Fruit fly (Drosophila melanogaster) whole organism, embryonic: ENCODE measurements around the gene CG10383.

Experiments
- Atf6 ChIP-seq: fragments of 200-800 bp; sonication (Bioruptor generic); IDR thresholded peaks from 2 replicates; pipeline ENCODE4 v1.3.6; 2022; ENCODE audit warnings: missing biosample characterization, missing genetic modification characterization
- Bdp1 ChIP-seq: fragments of 200-800 bp; sonication (Bioruptor generic); optimal IDR thresholded peaks from 3 replicates; lab custom pipeline; 2016; ENCODE audit warnings: missing biosample characterization, missing genetic modification characterization
- BtbVII ChIP-seq: fragments of 200-800 bp; sonication (Bioruptor generic); optimal IDR thresholded peaks from 3 replicates; lab custom pipeline; 2017; ENCODE audit warnings: missing biosample characterization, mild to moderate bottlenecking, missing genetic modification characterization
- CG10979 ChIP-seq: fragments of 200-800 bp; sonication (Bioruptor generic); optimal IDR thresholded peaks from 2 replicates; lab custom pipeline; 2018; ENCODE audit warnings: missing biosample characterization, mild to moderate bottlenecking, missing genetic modification characterization, moderate library complexity
- CG11696 ChIP-seq: fragments of 200-800 bp; sonication (Bioruptor generic); IDR thresholded peaks from 2 replicates; pipeline ENCODE4 v1.3.6; 2022; ENCODE audit warnings: missing biosample characterization, missing genetic modification characterization
- CG12769 ChIP-seq: fragments of 200-800 bp; sonication (Bioruptor generic); optimal IDR thresholded peaks from 2 replicates; lab custom pipeline; 2019; ENCODE audit warnings: missing biosample characterization, mild to moderate bottlenecking, missing genetic modification characterization, moderate library complexity
- CG1603 ChIP-seq: fragments of 200-800 bp; sonication (Bioruptor generic); optimal IDR thresholded peaks from 2 replicates; lab custom pipeline; 2019; ENCODE audit warnings: missing biosample characterization, mild to moderate bottlenecking, missing genetic modification characterization, moderate library complexity
- CG17829 ChIP-seq: fragments of 200-800 bp; optimal IDR thresholded peaks from 2 replicates; lab custom pipeline; 2019; ENCODE audit warnings: missing biosample characterization, mild to moderate bottlenecking, missing genetic modification characterization, moderate library complexity
- CG1832 ChIP-seq: fragments of 200-800 bp; sonication (Bioruptor generic); optimal IDR thresholded peaks from 2 replicates; lab custom pipeline; 2017; ENCODE audit warnings: missing biosample characterization, mild to moderate bottlenecking, missing genetic modification characterization, inconsistent platforms
- CG2202 ChIP-seq: fragments of 200-800 bp; sonication (Bioruptor generic); optimal IDR thresholded peaks from 2 replicates; lab custom pipeline; 2018; ENCODE audit warnings: missing biosample characterization, mild to moderate bottlenecking, missing genetic modification characterization
- CG31224 ChIP-seq: fragments of 200-800 bp; sonication (Bioruptor generic); IDR thresholded peaks from 2 replicates; pipeline ENCODE4 v1.3.6; 2022; ENCODE audit warnings: missing biosample characterization, missing genetic modification characterization
- CG32772 ChIP-seq: fragments of 200-800 bp; sonication (Bioruptor generic); IDR thresholded peaks from 2 replicates; pipeline ENCODE4 v1.3.6; 2022; ENCODE audit warnings: missing biosample characterization, missing genetic modification characterization
- CG33213 ChIP-seq: fragments of 200-800 bp; sonication (Bioruptor generic); optimal IDR thresholded peaks from 3 replicates; lab custom pipeline; 2016; ENCODE audit warnings: missing biosample characterization, missing genetic modification characterization
- CG3407 ChIP-seq: fragments of 200-800 bp; sonication (Bioruptor generic); optimal IDR thresholded peaks from 2 replicates; lab custom pipeline; 2018; ENCODE audit warnings: missing biosample characterization, mild to moderate bottlenecking, missing genetic modification characterization
- CG3726 ChIP-seq: fragments of 200-800 bp; sonication (Bioruptor generic); IDR thresholded peaks from 3 replicates; pipeline ENCODE4, ENCODE4 v1.3.6; 2022; ENCODE audit warnings: missing biosample characterization, missing genetic modification characterization
- CG4730 ChIP-seq: fragments of 200-800 bp; sonication (Bioruptor generic); IDR thresholded peaks from 2 replicates; pipeline ENCODE4 v1.3.6; 2022; ENCODE audit warnings: missing biosample characterization, missing genetic modification characterization
- CG6654 ChIP-seq: fragments of 200-800 bp; sonication (Bioruptor generic); optimal IDR thresholded peaks from 2 replicates; lab custom pipeline; 2017; ENCODE audit warnings: missing biosample characterization, mild to moderate bottlenecking, missing genetic modification characterization
- CG7963 ChIP-seq: fragments of 200-800 bp; sonication (Bioruptor generic); IDR thresholded peaks from 3 replicates; pipeline ENCODE4 v1.3.6; 2022; ENCODE audit warnings: missing biosample characterization, missing genetic modification characterization; ENCODE audit not compliant: partially characterized antibody
- CG8388 ChIP-seq: fragments of 200-800 bp; sonication (Bioruptor generic); optimal IDR thresholded peaks from 2 replicates; lab custom pipeline; 2019; ENCODE audit warnings: missing biosample characterization, mild to moderate bottlenecking, missing genetic modification characterization, moderate library complexity
- CG9932 ChIP-seq: fragments of 200-800 bp; sonication (Bioruptor generic); IDR thresholded peaks from 2 replicates; pipeline ENCODE4 v1.3.6; 2022; ENCODE audit warnings: missing biosample characterization, missing genetic modification characterization
- Dp ChIP-seq: fragments of 200-800 bp; sonication (Bioruptor generic); optimal IDR thresholded peaks from 2 replicates; lab custom pipeline; 2018; ENCODE audit warnings: missing biosample characterization, mild to moderate bottlenecking, missing genetic modification characterization, moderate library complexity
- HLH3B ChIP-seq: fragments of 200-800 bp; sonication (Bioruptor generic); IDR thresholded peaks from 2 replicates; pipeline ENCODE4 v1.3.6; 2022; ENCODE audit warnings: missing biosample characterization, missing genetic modification characterization
- Hey ChIP-seq: fragments of 200-800 bp; sonication (Bioruptor generic); optimal IDR thresholded peaks from 3 replicates; lab custom pipeline; 2018; ENCODE audit warnings: missing biosample characterization, mild to moderate bottlenecking, missing genetic modification characterization
- HmgZ ChIP-seq: fragments of 200-800 bp; sonication (Bioruptor generic); optimal IDR thresholded peaks from 2 replicates; lab custom pipeline; 2018; ENCODE audit warnings: missing biosample characterization, mild to moderate bottlenecking, missing genetic modification characterization
- Hr78 ChIP-seq, 2 experiments: fragments of 200-800 bp in 1 of 2; fragments of >200 bp in 1 of 2; sonication (Bioruptor generic) in 1 of 2; optimal IDR thresholded peaks; 2 replicates each; lab custom pipeline; 2017 to 2019; ENCODE audit warnings: missing biosample characterization in 2 of 2, missing genetic modification characterization in 2 of 2, mild to moderate bottlenecking in 1 of 2, moderate library complexity in 1 of 2
- Lpt ChIP-seq: fragments of >200 bp; optimal IDR thresholded peaks from 2 replicates; lab custom pipeline; 2018; ENCODE audit warnings: missing biosample characterization, missing genetic modification characterization
- MTF-1 ChIP-seq: fragments of 200-800 bp; sonication (Bioruptor generic); optimal IDR thresholded peaks from 2 replicates; lab custom pipeline; 2018; ENCODE audit warnings: missing biosample characterization, mild to moderate bottlenecking, missing genetic modification characterization, borderline replicate concordance
- Pdp1 ChIP-seq, 2 experiments: fragments of 200-800 bp; sonication (Bioruptor generic); optimal IDR thresholded peaks; 3 replicates each; lab custom pipeline; 2016; ENCODE audit warnings: missing biosample characterization in 2 of 2, missing genetic modification characterization in 2 of 2, mild to moderate bottlenecking in 1 of 2, moderate library complexity in 1 of 2
- Rx ChIP-seq: fragments of 200-800 bp; sonication (Bioruptor generic); IDR thresholded peaks from 2 replicates; pipeline ENCODE4 v1.3.6; 2022; ENCODE audit warnings: missing biosample characterization, missing genetic modification characterization
- Scr ChIP-seq: fragments of 200-800 bp; sonication (Bioruptor generic); IDR thresholded peaks from 2 replicates; pipeline ENCODE4 v1.3.6; 2022; ENCODE audit warnings: missing biosample characterization, missing genetic modification characterization; ENCODE audit not compliant: partially characterized antibody
- Trl ChIP-seq, 3 experiments: fragments of >200 bp in 2 of 3; fragments of 200-800 bp in 1 of 3; sonication (Bioruptor generic) in 1 of 3; optimal IDR thresholded peaks; 2 replicates in 1 of 3; 3 replicates in 2 of 3; lab custom pipeline; 2016 to 2017; ENCODE audit warnings: missing biosample characterization in 1 of 3, missing genetic modification characterization in 1 of 3
- abd-A ChIP-seq: fragments of 200-800 bp; sonication (Bioruptor generic); optimal IDR thresholded peaks from 3 replicates; lab custom pipeline; 2019; ENCODE audit warnings: missing biosample characterization, mild to moderate bottlenecking, missing genetic modification characterization, moderate library complexity
- corto ChIP-seq: fragments of 200-800 bp; sonication (Bioruptor generic); optimal IDR thresholded peaks from 2 replicates; lab custom pipeline; 2016; ENCODE audit warnings: missing biosample characterization, mild to moderate bottlenecking, missing genetic modification characterization, moderate library complexity
- crp ChIP-seq, 2 experiments: fragments of 200-800 bp; sonication (Bioruptor generic); optimal IDR thresholded peaks; 2 replicates in 1 of 2; 3 replicates in 1 of 2; lab custom pipeline; 2017; ENCODE audit warnings: missing biosample characterization in 2 of 2, missing genetic modification characterization in 2 of 2, mild to moderate bottlenecking in 1 of 2, moderate library complexity in 1 of 2
- danr ChIP-seq: fragments of 200-800 bp; sonication (Bioruptor generic); IDR thresholded peaks from 2 replicates; pipeline ENCODE4 v1.3.6; 2022; ENCODE audit warnings: missing biosample characterization, missing genetic modification characterization
- dimm ChIP-seq: fragments of 200-800 bp; sonication (Bioruptor generic); IDR thresholded peaks from 2 replicates; pipeline ENCODE4 v1.3.6; 2022; ENCODE audit warnings: missing biosample characterization, missing genetic modification characterization
- ems ChIP-seq: fragments of 200-800 bp; sonication (Bioruptor generic); optimal IDR thresholded peaks from 3 replicates; lab custom pipeline; 2016; ENCODE audit warnings: missing biosample characterization, missing genetic modification characterization
- eve ChIP-seq, 2 experiments: fragments of >200 bp; optimal IDR thresholded peaks; 2 replicates each; lab custom pipeline; 2017; ENCODE audit warnings: missing biosample characterization in 2 of 2, missing genetic modification characterization in 2 of 2
- gro ChIP-seq: fragments of 200-800 bp; sonication (Bioruptor generic); optimal IDR thresholded peaks from 2 replicates; lab custom pipeline; 2016; ENCODE audit warnings: missing biosample characterization, missing genetic modification characterization
- inv ChIP-seq: fragments of 200-800 bp; sonication (Bioruptor generic); IDR thresholded peaks from 2 replicates; pipeline ENCODE4 v1.3.6; 2022; ENCODE audit warnings: missing biosample characterization, missing genetic modification characterization; ENCODE audit not compliant: partially characterized antibody
- ken ChIP-seq: fragments of 200-800 bp; sonication (Bioruptor generic); IDR thresholded peaks from 3 replicates; pipeline ENCODE4 v1.3.6; 2022; ENCODE audit warnings: missing biosample characterization, missing genetic modification characterization
- nau ChIP-seq: fragments of 200-800 bp; sonication (Bioruptor generic); optimal IDR thresholded peaks from 3 replicates; lab custom pipeline; 2017; ENCODE audit warnings: missing biosample characterization, mild to moderate bottlenecking, missing genetic modification characterization, missing genetic modification reagents
- psq ChIP-seq: fragments of 200-800 bp; sonication (Bioruptor generic); optimal IDR thresholded peaks from 2 replicates; lab custom pipeline; 2017; ENCODE audit warnings: missing biosample characterization, missing genetic modification characterization
- ranshi ChIP-seq: fragments of 200-800 bp; sonication (Bioruptor generic); IDR thresholded peaks from 2 replicates; pipeline ENCODE4 v1.3.6; 2022; ENCODE audit warnings: missing biosample characterization, missing genetic modification characterization
- ro ChIP-seq: fragments of 200-800 bp; sonication (Bioruptor generic); IDR thresholded peaks from 2 replicates; pipeline ENCODE4 v1.3.6; 2022; ENCODE audit warnings: missing biosample characterization, missing genetic modification characterization
- sima ChIP-seq: fragments of 200-800 bp; sonication (Bioruptor generic); optimal IDR thresholded peaks from 2 replicates; lab custom pipeline; 2016; ENCODE audit warnings: missing biosample characterization, missing genetic modification characterization
- slbo ChIP-seq: fragments of 200-800 bp; sonication (Bioruptor generic); IDR thresholded peaks from 2 replicates; pipeline ENCODE4 v1.3.6; 2022; ENCODE audit warnings: missing biosample characterization, missing genetic modification characterization
- sqz ChIP-seq: fragments of 200-800 bp; sonication (Bioruptor generic); optimal IDR thresholded peaks from 3 replicates; lab custom pipeline; 2018; ENCODE audit warnings: missing biosample characterization, mild to moderate bottlenecking, missing genetic modification characterization
- ttk ChIP-seq: fragments of 200-800 bp; sonication (Bioruptor generic); IDR thresholded peaks from 2 replicates; pipeline ENCODE4 v2.1.2; 2022; ENCODE audit warnings: missing biosample characterization, missing genetic modification characterization
- zfh2 ChIP-seq: fragments of 200-800 bp; sonication (Bioruptor generic); optimal IDR thresholded peaks from 2 replicates; lab custom pipeline; 2016; ENCODE audit warnings: missing biosample characterization, missing genetic modification characterization

CG10383 gene

dm6 chr2L:18717365-18718011 is 22.1 kb upstream of the CG10383 start (continued):
- TF ChIP-seq CG1603 (tag; lab: Kevin White, UChicago): peak; percentile 17
- no peak for TF ChIP-seq CG32772 (GFP tag; lab: Robert Waterston, UW)
- peak; percentile 33 for TF ChIP-seq CG10979 (tag; lab: Kevin White, UChicago)
- TF ChIP-seq CG11696: no peak
- no peak for TF ChIP-seq ems (GFP tag; lab: Kevin White, UChicago)
- no peak for TF ChIP-seq psq (GFP tag; lab: Kevin White, UChicago)
- no peak for TF ChIP-seq corto (GFP tag; lab: Kevin White, UChicago)
- TF ChIP-seq Hr78 (GFP tag; optimal IDR thresholded peaks at IDR 0.05; lab: Kevin White, UChicago): no peak
- TF ChIP-seq ro (GFP tag; lab: Robert Waterston, UW): no peak
- no peak for TF ChIP-seq CG9932 (GFP tag; lab: Robert Waterston, UW)
- no peak for TF ChIP-seq dimm (GFP tag; lab: Robert Waterston, UW)
- TF ChIP-seq Trl (optimal IDR thresholded peaks at IDR 0.05; lab: Kevin White, UChicago): no peak
- no peak for TF ChIP-seq Trl (GFP tag; optimal IDR thresholded peaks at IDR 0.05; lab: Kevin White, UChicago)
- no peak for TF ChIP-seq CG8388 (GFP tag; lab: Kevin White, UChicago)
- TF ChIP-seq Hey: no peak
- TF ChIP-seq CG12769: no peak
- TF ChIP-seq CG3407 (GFP tag; lab: Kevin White, UChicago): peak; percentile 31
- no peak for TF ChIP-seq sqz (GFP tag; lab: Kevin White, UChicago)
- no peak for TF ChIP-seq ranshi (GFP tag; lab: Robert Waterston, UW)
- peak in 1 of 2 experiments; percentile 73 for TF ChIP-seq Pdp1 (GFP tag; optimal IDR thresholded peaks at IDR 0.05; lab: Kevin White, UChicago)
- TF ChIP-seq Dp: no peak
- TF ChIP-seq ken (GFP tag; lab: Robert Waterston, UW): no peak
- no peak for TF ChIP-seq CG1832
- no peak for TF ChIP-seq CG7963 (GFP tag; lab: Robert Waterston, UW)
- TF ChIP-seq HmgZ (tag; lab: Kevin White, UChicago): no peak
- no peak for TF ChIP-seq CG4730 (GFP tag; lab: Robert Waterston, UW)
- TF ChIP-seq CG6654 (GFP tag; lab: Kevin White, UChicago): no peak
- no peak for TF ChIP-seq eve (GFP tag; optimal IDR thresholded peaks at IDR 0.05; lab: Kevin White, UChicago)
- TF ChIP-seq crp (GFP tag; optimal IDR thresholded peaks at IDR 0.05; lab: Kevin White, UChicago): no peak
- TF ChIP-seq danr (GFP tag; lab: Robert Waterston, UW): no peak
- TF ChIP-seq HLH3B (GFP tag; lab: Robert Waterston, UW): no peak
- TF ChIP-seq Bdp1 (GFP tag; lab: Kevin White, UChicago): no peak
- TF ChIP-seq sima (GFP tag; lab: Kevin White, UChicago): no peak
- no peak for TF ChIP-seq inv (GFP tag; lab: Robert Waterston, UW)
- no peak for TF ChIP-seq CG33213 (GFP tag; lab: Kevin White, UChicago)
- TF ChIP-seq CG31224 (GFP tag; lab: Robert Waterston, UW): no peak
- no peak for TF ChIP-seq zfh2
- no peak for TF ChIP-seq nau (GFP tag; lab: Kevin White, UChicago)
- TF ChIP-seq Rx: no peak
- peak; percentile 47 for TF ChIP-seq BtbVII (GFP tag; lab: Kevin White, UChicago)
- peak; percentile 6 for TF ChIP-seq CG2202
- TF ChIP-seq slbo (GFP tag; lab: Robert Waterston, UW): no peak
- TF ChIP-seq Atf6: no peak
- TF ChIP-seq MTF-1 (GFP tag; lab: Kevin White, UChicago): peak; percentile 5
- no peak for TF ChIP-seq CG17829
- no peak for TF ChIP-seq abd-A (tag; lab: Kevin White, UChicago)
- no peak for TF ChIP-seq gro (GFP tag; lab: Kevin White, UChicago)
- TF ChIP-seq Lpt (GFP tag; lab: Kevin White, UChicago): no peak
- TF ChIP-seq Scr: no peak
- no peak for TF ChIP-seq CG3726 (GFP tag; lab: Robert Waterston, UW)
- TF ChIP-seq ttk (GFP tag; lab: Robert Waterston, UW): no peak
